Worm (Caenorhabditis elegans) whole organism, young adult: ENCODE measurements around the gene F14H8.2.

Experiments
- F22D6.2 ChIP-seq: sonication (generic microtip); optimal IDR thresholded peaks from 2 replicates; lab custom pipeline; 2016; ENCODE audit warnings: mild to moderate bottlenecking, missing genetic modification characterization, missing compliant biosample characterization
- F23B12.7 ChIP-seq: sonication (generic microtip); optimal IDR thresholded peaks from 2 replicates; lab custom pipeline; 2017; ENCODE audit warnings: missing genetic modification characterization, mild to moderate bottlenecking, missing compliant biosample characterization, antibody characterized with exemption, moderate library complexity; ENCODE audit not compliant: insufficient read depth
- F39B2.1 ChIP-seq: fragments of 200-800 bp; sonication (Bioruptor generic); IDR thresholded peaks from 2 replicates; pipeline ENCODE4 v1.3.6; 2022; ENCODE audit warnings: missing genetic modification reagents, missing genetic modification characterization, missing compliant biosample characterization
- ZK185.1 ChIP-seq: sonication (generic microtip); optimal IDR thresholded peaks from 2 replicates; lab custom pipeline; 2016; ENCODE audit warnings: mild to moderate bottlenecking, missing genetic modification characterization, missing compliant biosample characterization; ENCODE audit not compliant: poor library complexity, severe bottlenecking
- ama-1 ChIP-seq, 3 experiments: fragments of 150-350 bp in 1 of 3; sonication (generic microtip) in 2 of 3; optimal IDR thresholded peaks; 2 replicates each; lab custom pipeline; 2014 to 2018; ENCODE audit warnings: missing biosample characterization in 2 of 3, missing genetic modification characterization in 2 of 3, missing genetic modification reagents in 2 of 3
- aptf-2 ChIP-seq: fragments of 200-800 bp; sonication (Bioruptor generic); conservative IDR thresholded peaks from 2 replicates; pipeline ENCODE4 v1.3.6; 2022; ENCODE audit warnings: missing genetic modification reagents, missing genetic modification characterization, missing compliant biosample characterization
- dpl-1 ChIP-seq: fragments of 150-350 bp; optimal IDR thresholded peaks from 2 replicates; lab custom pipeline; 2014; ENCODE audit warnings: missing biosample characterization, missing genetic modification reagents, missing genetic modification characterization
- ets-4 ChIP-seq: fragments of 200-800 bp; sonication (Bioruptor generic); optimal IDR thresholded peaks from 2 replicates; lab custom pipeline; 2018; ENCODE audit warnings: mild to moderate bottlenecking, missing genetic modification characterization, missing compliant biosample characterization
- let-526 ChIP-seq: fragments of 200-800 bp; sonication (Bioruptor generic); IDR thresholded peaks from 2 replicates; pipeline ENCODE4 v1.3.6; 2022; ENCODE audit warnings: missing genetic modification reagents, missing genetic modification characterization, missing compliant biosample characterization
- mxl-1 ChIP-seq: sonication (generic microtip); optimal IDR thresholded peaks from 2 replicates; lab custom pipeline; 2016; ENCODE audit warnings: missing genetic modification characterization, missing compliant biosample characterization
- sdz-38 ChIP-seq: sonication (generic microtip); optimal IDR thresholded peaks from 2 replicates; lab custom pipeline; 2016; ENCODE audit warnings: missing genotype, missing genetic modification characterization, missing compliant biosample characterization
- snpc-4 ChIP-seq, 5 experiments: fragments of 150-350 bp in 1 of 5; sonication (generic microtip) in 4 of 5; optimal IDR thresholded peaks; 2 replicates each; lab custom pipeline; 2014 to 2018; ENCODE audit warnings: missing genetic modification characterization in 5 of 5, missing biosample characterization in 3 of 5, antibody characterized with exemption in 2 of 5, mild to moderate bottlenecking in 2 of 5, missing compliant biosample characterization in 2 of 5, missing genotype in 2 of 5, moderate library complexity in 2 of 5, missing genetic modification reagents in 1 of 5
- unc-130 ChIP-seq: sonication (generic microtip); optimal IDR thresholded peaks from 2 replicates; lab custom pipeline; 2016; ENCODE audit warnings: missing genetic modification reagents, missing genetic modification characterization, missing compliant biosample characterization

DNA sequence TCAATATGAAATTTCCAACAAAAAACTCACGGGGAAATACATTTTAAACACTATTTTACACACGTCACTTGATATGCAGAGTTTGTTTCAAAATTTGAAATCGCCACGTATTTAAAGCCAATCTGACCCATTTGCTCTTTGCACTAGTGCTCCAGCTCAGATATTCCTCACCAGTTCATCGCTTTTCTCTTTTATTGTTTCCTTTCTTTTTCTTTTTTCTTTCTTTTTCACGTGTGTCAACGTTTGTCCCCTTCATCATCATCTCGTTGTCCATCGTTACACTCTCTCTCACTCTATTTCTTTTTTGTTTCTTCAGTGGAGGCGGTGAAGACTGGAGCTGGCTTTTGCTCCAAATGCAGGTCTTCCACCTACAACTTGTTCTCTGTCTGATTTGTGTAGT, 35.5 kb downstream of the F14H8.2 start, which contains the start of gene F02D8.4:
- TF ChIP-seq aptf-2 (GFP tag; lab: Robert Waterston, UW) (no peak), F39B2.1 (GFP tag; lab: Robert Waterston, UW) (no peak), snpc-4 (GFP tag; optimal IDR thresholded peaks at IDR 0.05; lab: Kevin White, UChicago) (no peak), snpc-4 (tag; optimal IDR thresholded peaks at IDR 0.05; lab: Kevin White, UChicago) (no peak), ets-4 (GFP tag; lab: Kevin White, UChicago) (no peak), sdz-38 (tag; lab: Kevin White, UChicago) (no peak), ama-1 (optimal IDR thresholded peaks at IDR 0.05; lab: Kevin White, UChicago) (no peak), ama-1 (GFP tag; optimal IDR thresholded peaks at IDR 0.05; lab: Kevin White, UChicago) (no peak), mxl-1 (no peak), F22D6.2 (tag; lab: Kevin White, UChicago) (no peak), F23B12.7 (no peak), ZK185.1 (no peak), let-526 (GFP tag; lab: Robert Waterston, UW) (no peak), unc-130 (no peak), dpl-1 (GFP tag; lab: Kevin White, UChicago) (no peak)
